Worm (Caenorhabditis elegans) whole organism, L4 larva: ENCODE data around the gene srh-236.

Experiments
- F26F4.8 ChIP-seq: fragments of 200-800 bp; sonication (Bioruptor generic); conservative IDR thresholded peaks from 2 replicates; pipeline ENCODE4 v1.3.6; 2022; ENCODE audit warnings: missing genetic modification characterization, missing compliant biosample characterization
- aly-2 ChIP-seq: sonication (generic microtip); optimal IDR thresholded peaks from 2 replicates; lab custom pipeline; 2018; ENCODE audit warnings: missing biosample characterization, missing genetic modification characterization
- ama-1 ChIP-seq: fragments of 150-350 bp; optimal IDR thresholded peaks from 2 replicates; lab custom pipeline; 2014; ENCODE audit warnings: inconsistent platforms, mixed read lengths
- ceh-82 ChIP-seq: sonication (generic microtip); optimal IDR thresholded peaks from 2 replicates; lab custom pipeline; 2017; ENCODE audit warnings: missing biosample characterization, missing genetic modification characterization
- hlh-30 ChIP-seq: sonication (generic microtip); optimal IDR thresholded peaks from 2 replicates; lab custom pipeline; 2017; ENCODE audit warnings: antibody characterized with exemption, mild to moderate bottlenecking, missing genetic modification characterization, missing compliant biosample characterization; ENCODE audit not compliant: insufficient read depth
- lin-38 ChIP-seq: fragments of 200-800 bp; sonication (Bioruptor generic); IDR thresholded peaks from 2 replicates; pipeline ENCODE4 v1.3.6; 2022; ENCODE audit warnings: missing genetic modification reagents, missing genetic modification characterization, missing compliant biosample characterization
- mdl-1 ChIP-seq, 2 experiments: fragments of 150-350 bp in 1 of 2; sonication (generic microtip) in 1 of 2; optimal IDR thresholded peaks; 2 replicates each; lab custom pipeline; 2014 to 2017; ENCODE audit warnings: missing biosample characterization in 2 of 2, missing genetic modification characterization in 2 of 2
- nhr-76 ChIP-seq: fragments of 150-350 bp; optimal IDR thresholded peaks from 2 replicates; lab custom pipeline; 2014; ENCODE audit warnings: missing biosample characterization, missing genetic modification characterization
- nhr-77 ChIP-seq: fragments of 150-350 bp; optimal IDR thresholded peaks from 2 replicates; lab custom pipeline; 2014; ENCODE audit warnings: missing biosample characterization, missing genetic modification characterization
- tra-1 ChIP-seq: fragments of 200-800 bp; sonication (Bioruptor generic); IDR thresholded peaks from 2 replicates; pipeline ENCODE4 v1.3.6; 2022; ENCODE audit warnings: missing genetic modification reagents, missing genetic modification characterization, missing compliant biosample characterization

DNA sequence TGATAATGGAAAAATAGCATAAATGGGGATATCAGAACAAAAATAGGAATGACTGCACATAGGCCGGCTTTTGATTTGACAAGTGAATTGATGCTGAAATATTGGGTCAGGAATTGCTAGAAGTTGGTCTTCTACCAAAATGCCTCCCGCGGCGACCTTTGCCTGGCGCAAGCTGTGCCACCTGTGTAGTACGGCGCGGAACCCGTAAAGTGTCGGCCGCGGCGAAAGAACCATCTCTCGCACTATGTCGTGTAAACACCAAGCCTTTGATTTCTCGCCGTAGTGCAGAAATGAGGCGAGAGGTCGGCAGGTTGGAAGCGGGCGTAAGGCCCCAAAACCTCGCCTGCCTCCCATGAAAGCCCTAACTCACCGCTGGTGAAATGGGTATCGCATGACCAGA is 49.5 kb upstream of the srh-236 start:
- TF ChIP-seq lin-38: no peak
- no peak for TF ChIP-seq nhr-76 (tag; lab: Kevin White, UChicago)
- TF ChIP-seq ama-1 (lab: Kevin White, UChicago): no peak
- TF ChIP-seq F26F4.8 (GFP tag; lab: Robert Waterston, UW): no peak
- TF ChIP-seq tra-1 (GFP tag; lab: Robert Waterston, UW): no peak
- no peak for TF ChIP-seq ceh-82
- no peak for TF ChIP-seq mdl-1 (tag; optimal IDR thresholded peaks at IDR 0.05; lab: Kevin White, UChicago)
- no peak for TF ChIP-seq hlh-30 (tag; lab: Kevin White, UChicago)
- no peak for TF ChIP-seq aly-2
- TF ChIP-seq nhr-77 (tag; lab: Kevin White, UChicago): no peak
